Fruit fly (Drosophila melanogaster) Kc167 (cell line): ENCODE results near the gene CG17121.

ENCODE experiments used
- h ChIP-seq: fragments of >200 bp; optimal IDR thresholded peaks from 3 replicates; lab custom pipeline; 2018; ENCODE audit warnings: missing external identifiers
- psq ChIP-seq: fragments of >200 bp; optimal IDR thresholded peaks from 2 replicates; lab custom pipeline; 2017; ENCODE audit warnings: missing external identifiers

DNA sequence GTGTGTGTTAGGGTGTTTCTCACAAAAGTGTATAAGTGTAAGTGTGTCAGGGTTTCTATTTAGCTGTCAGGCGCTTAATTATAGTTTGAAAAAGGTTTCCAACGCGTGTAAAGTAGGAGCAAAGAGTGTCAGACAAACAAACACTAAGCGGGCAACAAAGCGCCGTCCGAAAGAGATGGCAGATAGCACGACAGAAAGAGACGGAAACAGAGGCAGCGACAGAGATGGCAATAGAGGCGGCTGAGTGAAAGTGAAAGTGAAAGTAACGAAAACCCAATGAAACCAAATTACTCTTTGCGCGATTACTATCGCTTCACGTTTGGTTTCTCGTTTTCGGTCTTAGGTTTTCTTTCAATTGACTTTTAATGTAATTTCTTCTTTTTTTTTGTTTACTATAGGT, 26.5 kb upstream of the CG17121 start:
- TF ChIP-seq h (lab: Kevin White, UChicago) (no peak), psq (lab: Kevin White, UChicago) (no peak)
